Fruit fly (Drosophila melanogaster): ENCODE results near the gene CG32192.

dm6 chr3L:18008747-18009383, 31.3 kb upstream of the CG32192 start:
- TF ChIP-seq toe (GFP tag; optimal IDR thresholded peaks at IDR 0.05) (no peak), Crg-1 (GFP tag; optimal IDR thresholded peaks at IDR 0.05) (no peak), tj (GFP tag; optimal IDR thresholded peaks at IDR 0.05) (peak; percentile 81), cic (GFP tag; optimal IDR thresholded peaks at IDR 0.05) (no peak), kay (GFP tag; ENCODE audit: borderline replicate concordance) (no peak), Clk (GFP tag; optimal IDR thresholded peaks at IDR 0.05) (no peak), CG5204 (GFP tag; optimal IDR thresholded peaks at IDR 0.05) (no peak)
